Fruit fly (Drosophila melanogaster) S2 (cell line): ENCODE results near the gene CRMP.

Source experiments
- CG8478 ChIP-seq: fragments of >200 bp; optimal IDR thresholded peaks from 2 replicates; lab custom pipeline; 2018
- CTCF ChIP-seq, 2 experiments: fragments of >200 bp; optimal IDR thresholded peaks; 2 replicates each; lab custom pipeline; 2018

DNA sequence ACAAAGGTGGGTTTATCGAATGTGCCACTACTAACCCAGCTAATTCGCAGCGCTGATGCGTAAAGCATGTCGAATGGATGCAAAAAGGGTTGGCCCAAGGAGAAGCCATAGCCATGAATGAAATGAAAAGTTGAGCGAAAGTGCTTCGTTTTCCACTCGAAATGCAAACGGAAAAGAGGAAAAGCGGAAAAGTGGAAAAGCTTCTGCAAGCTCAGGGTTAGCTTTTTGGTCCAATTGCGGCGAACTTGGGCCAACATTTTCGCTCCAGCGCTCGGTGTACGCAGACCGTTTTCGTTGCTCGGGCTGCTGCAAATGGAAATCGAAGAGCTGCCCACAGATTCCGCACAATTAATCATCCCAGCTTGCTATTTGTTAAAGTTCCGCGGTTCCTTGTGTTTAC is 46.1 kb upstream of the CRMP start:
- TF ChIP-seq CG8478 (lab: Kevin White, UChicago) (no peak), CTCF (optimal IDR thresholded peaks at IDR 0.05; lab: Kevin White, UChicago) (no peak)
